Worm (Caenorhabditis elegans): Measurements from ENCODE around the gene F47B8.5.

The F47B8.5 gene

ce11 chrV:14336655-14337054, 9.0 kb upstream of the F47B8.5 start, which contains the start of gene srm-6:
srm-6 (plus strand) TSS chrV:14336955.
- TF ChIP-seq elt-3 (tag; optimal IDR thresholded peaks at IDR 0.05) (no peak), lin-13 (tag; optimal IDR thresholded peaks at IDR 0.05) (no peak), snpc-4 (tag; optimal IDR thresholded peaks at IDR 0.05) (no peak), ztf-11 (tag; optimal IDR thresholded peaks at IDR 0.05) (no peak), bed-3 (GFP tag; optimal IDR thresholded peaks at IDR 0.05) (no peak), ceh-83 (GFP tag; optimal IDR thresholded peaks at IDR 0.05) (no peak), tbx-8 (GFP tag; optimal IDR thresholded peaks at IDR 0.05) (no peak), sem-2 (GFP tag; optimal IDR thresholded peaks at IDR 0.05) (no peak), flh-1 (GFP tag; optimal IDR thresholded peaks at IDR 0.05) (no peak), hlh-1 (tag; optimal IDR thresholded peaks at IDR 0.05) (no peak), sptf-1 (tag; optimal IDR thresholded peaks at IDR 0.05) (no peak), ces-1 (GFP tag; optimal IDR thresholded peaks at IDR 0.05) (no peak), nhr-237 (tag; optimal IDR thresholded peaks at IDR 0.05) (no peak), cnd-1 (tag; optimal IDR thresholded peaks at IDR 0.05) (no peak)

- no peak for TF ChIP-seq ham-2 (GFP tag; optimal IDR thresholded peaks at IDR 0.05)
- TF ChIP-seq snpc-4 (tag; optimal IDR thresholded peaks at IDR 0.05), result no peak
- TF ChIP-seq cnd-1 (tag; optimal IDR thresholded peaks at IDR 0.05), result no peak
- TF ChIP-seq tbx-8 (GFP tag; optimal IDR thresholded peaks at IDR 0.05), result no peak
- TF ChIP-seq unc-120 (tag; optimal IDR thresholded peaks at IDR 0.05; ENCODE audit: poor library complexity, severe bottlenecking), result no peak
- no peak for TF ChIP-seq ceh-39 (tag; optimal IDR thresholded peaks at IDR 0.05)
- TF ChIP-seq sem-2 (GFP tag; optimal IDR thresholded peaks at IDR 0.05), result no peak
- no peak for TF ChIP-seq zip-8 (tag; optimal IDR thresholded peaks at IDR 0.05)
- no peak for TF ChIP-seq nhr-12 (tag; optimal IDR thresholded peaks at IDR 0.05)
- no peak for TF ChIP-seq lsy-2 (tag; optimal IDR thresholded peaks at IDR 0.05)
- no peak for TF ChIP-seq nhr-2 (tag; optimal IDR thresholded peaks at IDR 0.05)
- TF ChIP-seq ztf-11 (tag; optimal IDR thresholded peaks at IDR 0.05), result no peak
- TF ChIP-seq drap-1 (GFP tag; optimal IDR thresholded peaks at IDR 0.05), result no peak
- TF ChIP-seq bed-3 (GFP tag; optimal IDR thresholded peaks at IDR 0.05), result no peak
- TF ChIP-seq mep-1 (tag; optimal IDR thresholded peaks at IDR 0.05), result no peak
- no peak for TF ChIP-seq ceh-83 (GFP tag; optimal IDR thresholded peaks at IDR 0.05)
These were observed 7.2 kb upstream of the F47B8.5 start, which contains the start of gene srm-5 for ce11 chrV:14334901-14335300. srm-5 (plus strand) TSS chrV:14335201.

ce11 chrV:14333116-14333515, 5.4 kb upstream of the F47B8.5 start, which contains the start of gene srm-4:
srm-4 (plus strand) TSS chrV:14333416.
- TF ChIP-seq drap-1 (GFP tag; optimal IDR thresholded peaks at IDR 0.05) (no peak), flh-1 (GFP tag; optimal IDR thresholded peaks at IDR 0.05) (no peak), unc-62 (GFP tag; optimal IDR thresholded peaks at IDR 0.05) (no peak), sptf-1 (tag; optimal IDR thresholded peaks at IDR 0.05) (no peak), unc-120 (tag; optimal IDR thresholded peaks at IDR 0.05; ENCODE audit: poor library complexity, severe bottlenecking) (no peak), elt-3 (tag; optimal IDR thresholded peaks at IDR 0.05) (no peak), unc-39 (tag; optimal IDR thresholded peaks at IDR 0.05) (no peak), ceh-83 (GFP tag; optimal IDR thresholded peaks at IDR 0.05) (no peak), mep-1 (tag; optimal IDR thresholded peaks at IDR 0.05) (no peak), snpc-4 (tag; optimal IDR thresholded peaks at IDR 0.05) (no peak), ham-2 (GFP tag; optimal IDR thresholded peaks at IDR 0.05) (no peak), lin-32 (GFP tag; optimal IDR thresholded peaks at IDR 0.05) (no peak), lsy-2 (tag; optimal IDR thresholded peaks at IDR 0.05) (no peak)

ce11 chrV:14331477-14331876, 3.8 kb upstream of the F47B8.5 start, which contains the start of gene F47B8.8:
F47B8.8 (plus strand) TSS chrV:14331733.
- TF ChIP-seq flh-1 (GFP tag; optimal IDR thresholded peaks at IDR 0.05) (no peak), mep-1 (tag; optimal IDR thresholded peaks at IDR 0.05) (no peak), lin-32 (GFP tag; optimal IDR thresholded peaks at IDR 0.05) (no peak), mls-2 (tag; optimal IDR thresholded peaks at IDR 0.05) (no peak), ham-2 (GFP tag; optimal IDR thresholded peaks at IDR 0.05) (no peak), bed-3 (GFP tag; optimal IDR thresholded peaks at IDR 0.05) (no peak), blmp-1 (tag; optimal IDR thresholded peaks at IDR 0.05) (no peak), lsy-2 (tag; optimal IDR thresholded peaks at IDR 0.05) (no peak), snpc-4 (tag; optimal IDR thresholded peaks at IDR 0.05) (no peak), unc-62 (GFP tag; optimal IDR thresholded peaks at IDR 0.05) (no peak), nhr-2 (tag; optimal IDR thresholded peaks at IDR 0.05) (no peak), lin-13 (tag; optimal IDR thresholded peaks at IDR 0.05) (no peak), nhr-28 (tag; optimal IDR thresholded peaks at IDR 0.05) (no peak), ceh-39 (tag; optimal IDR thresholded peaks at IDR 0.05) (no peak), ceh-83 (GFP tag; optimal IDR thresholded peaks at IDR 0.05) (no peak), unc-120 (tag; optimal IDR thresholded peaks at IDR 0.05; ENCODE audit: poor library complexity, severe bottlenecking) (no peak), nhr-237 (tag; optimal IDR thresholded peaks at IDR 0.05) (no peak), hlh-1 (tag; optimal IDR thresholded peaks at IDR 0.05) (no peak)

ce11 chrV:14328806-14329205, 1.1 kb upstream of the F47B8.5 start, which contains the start of gene pepm-1:
pepm-1 (plus strand) TSS chrV:14329106.
- TF ChIP-seq M03D4.4 (tag; optimal IDR thresholded peaks at IDR 0.05) (no peak), mep-1 (tag; optimal IDR thresholded peaks at IDR 0.05) (no peak), nhr-2 (tag; optimal IDR thresholded peaks at IDR 0.05) (no peak), ceh-83 (GFP tag; optimal IDR thresholded peaks at IDR 0.05) (no peak), blmp-1 (tag; optimal IDR thresholded peaks at IDR 0.05) (no peak), sptf-1 (tag; optimal IDR thresholded peaks at IDR 0.05) (no peak), unc-62 (GFP tag; optimal IDR thresholded peaks at IDR 0.05) (no peak)
